Worm (Caenorhabditis elegans) whole organism, midembryonic: ENCODE measurements around the gene C44H4.6.

ENCODE experiments used
- T22C8.4 ChIP-seq: fragments of 200-800 bp; sonication (Bioruptor generic); IDR thresholded peaks from 2 replicates; pipeline ENCODE4 v1.3.6; 2022; ENCODE audit warnings: missing genetic modification characterization, missing compliant biosample characterization
- med-1 ChIP-seq: sonication (generic microtip); optimal IDR thresholded peaks from 2 replicates; lab custom pipeline; 2017; ENCODE audit warnings: missing genetic modification characterization, mild to moderate bottlenecking, missing compliant biosample characterization, antibody characterized with exemption, missing genetic modification reagents; ENCODE audit not compliant: insufficient read depth
- tab-1 ChIP-seq: fragments of 200-800 bp; sonication (Bioruptor generic); IDR thresholded peaks from 2 replicates; pipeline ENCODE4 v1.3.6; 2022; ENCODE audit warnings: missing genetic modification characterization, missing compliant biosample characterization
- ztf-23 ChIP-seq: fragments of 200-800 bp; sonication (Bioruptor generic); IDR thresholded peaks from 2 replicates; pipeline ENCODE4 v1.3.6; 2022; ENCODE audit warnings: missing genetic modification reagents, missing genetic modification characterization, missing compliant biosample characterization

DNA sequence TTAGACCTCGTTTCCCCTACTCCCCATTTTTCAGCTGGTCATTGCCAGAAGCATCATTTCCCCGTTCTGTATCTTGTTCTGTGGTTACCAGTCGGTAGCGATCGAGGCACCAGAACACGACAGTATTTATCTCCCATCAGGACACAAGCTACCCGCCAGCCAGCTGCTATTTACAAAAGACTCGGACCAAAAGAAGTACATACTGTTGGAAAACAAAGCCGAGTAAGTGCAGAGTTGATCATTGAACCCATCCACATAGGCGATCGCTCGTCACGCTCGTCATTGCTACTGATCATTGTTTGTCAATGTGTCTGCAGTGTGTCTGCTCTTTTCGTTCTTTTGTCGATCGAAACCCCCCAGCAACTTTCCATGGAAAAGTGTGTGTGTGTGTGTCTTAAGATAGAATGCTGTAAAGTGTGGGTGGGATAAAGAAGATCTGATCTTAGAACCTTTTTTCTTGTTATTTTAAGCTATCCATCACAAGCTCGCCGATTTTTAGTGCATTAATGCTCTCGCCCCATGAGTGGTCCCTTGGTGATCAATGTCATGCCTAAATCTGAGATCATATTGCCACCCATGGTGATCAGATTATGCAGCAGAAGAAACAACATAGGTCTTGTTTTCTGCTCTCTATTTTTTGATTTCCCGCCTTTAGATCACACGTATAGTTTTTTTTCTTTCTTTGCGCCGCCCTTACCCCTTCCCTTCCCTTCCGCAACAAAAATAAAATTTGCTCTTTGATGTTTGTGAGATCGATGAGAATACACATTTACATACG lies 39.4 kb downstream of the C44H4.6 start:
- TF ChIP-seq ztf-23 (GFP tag; lab: Robert Waterston, UW) (no peak), T22C8.4 (GFP tag; lab: Robert Waterston, UW) (no peak), med-1 (GFP tag; lab: Kevin White, UChicago) (no peak), tab-1 (GFP tag; lab: Robert Waterston, UW) (no peak)
